Fruit fly (Drosophila melanogaster) whole organism, wandering third instar larva: ENCODE measurements around the gene Brms1.

ENCODE experiments used
- Abd-B ChIP-seq: fragments of >200 bp; optimal IDR thresholded peaks from 2 replicates; lab custom pipeline; 2017; ENCODE audit warnings: missing biosample characterization, missing genetic modification characterization
- CG32264 ChIP-seq: fragments of 200-800 bp; sonication (Bioruptor generic); optimal IDR thresholded peaks from 2 replicates; lab custom pipeline; 2016; ENCODE audit warnings: missing biosample characterization, missing genetic modification characterization
- CG9705 ChIP-seq: fragments of 200-800 bp; sonication (Bioruptor generic); optimal IDR thresholded peaks from 2 replicates; lab custom pipeline; 2018; ENCODE audit warnings: missing biosample characterization, mild to moderate bottlenecking, missing genetic modification characterization
- CrebA ChIP-seq: fragments of 200-800 bp; sonication (Bioruptor generic); optimal IDR thresholded peaks from 2 replicates; lab custom pipeline; 2016; ENCODE audit warnings: missing biosample characterization, mild to moderate bottlenecking, missing genetic modification characterization, borderline replicate concordance
- Dfd ChIP-seq: fragments of >200 bp; optimal IDR thresholded peaks from 2 replicates; lab custom pipeline; 2017; ENCODE audit warnings: missing biosample characterization, missing genetic modification characterization
- Dif ChIP-seq: fragments of 200-275, 200-300 bp; sonication (Bioruptor generic); optimal IDR thresholded peaks from 2 replicates; lab custom pipeline; 2018; ENCODE audit warnings: missing biosample characterization, missing genetic modification characterization; ENCODE audit not compliant: partially characterized antibody
- GATAd ChIP-seq: sonication (Bioruptor generic); optimal IDR thresholded peaks from 2 replicates; lab custom pipeline; 2016; ENCODE audit warnings: missing biosample characterization, missing genetic modification characterization
- HLH106 ChIP-seq: fragments of 200-800 bp; optimal IDR thresholded peaks from 3 replicates; lab custom pipeline; 2019; ENCODE audit warnings: missing biosample characterization, mild to moderate bottlenecking, missing genetic modification characterization, moderate library complexity
- Hnf4 ChIP-seq: fragments of 200-800 bp; sonication (Bioruptor generic); optimal IDR thresholded peaks from 2 replicates; lab custom pipeline; 2016; ENCODE audit warnings: missing biosample characterization, mild to moderate bottlenecking, missing genetic modification characterization
- Hr78 ChIP-seq: fragments of >200 bp; optimal IDR thresholded peaks from 2 replicates; lab custom pipeline; 2017; ENCODE audit warnings: missing biosample characterization, missing genetic modification characterization
- Hr83 ChIP-seq: fragments of 200-300 bp; sonication (Bioruptor generic); optimal IDR thresholded peaks from 2 replicates; lab custom pipeline; 2016; ENCODE audit warnings: missing biosample characterization, mild to moderate bottlenecking, missing genetic modification characterization, moderate library complexity; ENCODE audit not compliant: poor library complexity, severe bottlenecking
- Jra ChIP-seq: sonication (Bioruptor generic); optimal IDR thresholded peaks from 2 replicates; lab custom pipeline; 2016; ENCODE audit warnings: missing biosample characterization, missing genetic modification characterization
- Mio ChIP-seq: sonication (Bioruptor generic); optimal IDR thresholded peaks from 2 replicates; lab custom pipeline; 2016; ENCODE audit warnings: missing biosample characterization, missing genetic modification characterization
- Myc ChIP-seq: fragments of >200 bp; optimal IDR thresholded peaks from 2 replicates; lab custom pipeline; 2017
- N ChIP-seq: fragments of >200 bp; optimal IDR thresholded peaks from 2 replicates; lab custom pipeline; 2018; ENCODE audit warnings: missing biosample characterization, missing external identifiers, missing genetic modification characterization
- OdsH ChIP-seq: fragments of 200-800 bp; sonication (Bioruptor generic); optimal IDR thresholded peaks from 2 replicates; lab custom pipeline; 2016; ENCODE audit warnings: missing biosample characterization, mild to moderate bottlenecking, missing genetic modification characterization
- Rel ChIP-seq, 2 experiments: fragments of 200-800 bp; sonication (Bioruptor generic) in 1 of 2; optimal IDR thresholded peaks; 2 replicates in 1 of 2; 3 replicates in 1 of 2; lab custom pipeline; 2016 to 2019; ENCODE audit warnings: mild to moderate bottlenecking in 2 of 2, missing biosample characterization in 2 of 2, missing genetic modification characterization in 2 of 2, moderate library complexity in 1 of 2
- Sp1 ChIP-seq: fragments of 200-800 bp; sonication (Bioruptor generic); optimal IDR thresholded peaks from 3 replicates; lab custom pipeline; 2019; ENCODE audit warnings: missing biosample characterization, mild to moderate bottlenecking, missing genetic modification characterization, moderate library complexity
- Vsx2 ChIP-seq: fragments of 200-300, 225-300 bp; sonication (Bioruptor generic); optimal IDR thresholded peaks from 2 replicates; lab custom pipeline; 2018; ENCODE audit warnings: missing biosample characterization, missing genetic modification characterization; ENCODE audit not compliant: partially characterized antibody
- br ChIP-seq: fragments of 200-800 bp; sonication (Bioruptor generic); optimal IDR thresholded peaks from 2 replicates; lab custom pipeline; 2016; ENCODE audit warnings: missing biosample characterization, missing genetic modification characterization
- brk ChIP-seq: fragments of 200-800 bp; sonication (Bioruptor generic); optimal IDR thresholded peaks from 2 replicates; lab custom pipeline; 2016; ENCODE audit warnings: missing biosample characterization, mild to moderate bottlenecking, missing genetic modification characterization
- dl ChIP-seq, 2 experiments: fragments of 175-275, 200-275 bp in 1 of 2; fragments of 200-275 bp in 1 of 2; sonication (Bioruptor generic); optimal IDR thresholded peaks; lab custom pipeline; 2018; ENCODE audit warnings: mild to moderate bottlenecking in 2 of 2, missing biosample characterization in 2 of 2, missing genetic modification characterization in 2 of 2, moderate library complexity in 2 of 2; ENCODE audit not compliant: partially characterized antibody in 2 of 2, insufficient read depth in 1 of 2
- dmrt93B ChIP-seq: fragments of 200-800 bp; sonication (Bioruptor generic); optimal IDR thresholded peaks from 2 replicates; lab custom pipeline; 2018; ENCODE audit warnings: missing biosample characterization, mild to moderate bottlenecking, missing genetic modification characterization
- dsf ChIP-seq: sonication (Bioruptor generic); optimal IDR thresholded peaks from 2 replicates; lab custom pipeline; 2016; ENCODE audit warnings: missing biosample characterization, missing genetic modification characterization, borderline replicate concordance
- ey ChIP-seq: fragments of 200-800 bp; sonication (Bioruptor generic); optimal IDR thresholded peaks from 2 replicates; lab custom pipeline; 2016; ENCODE audit warnings: missing biosample characterization, missing genetic modification characterization
- foxo ChIP-seq, 2 experiments: fragments of 200-800 bp; sonication (Bioruptor generic); optimal IDR thresholded peaks; 2 replicates in 1 of 2; 3 replicates in 1 of 2; lab custom pipeline; 2016 to 2017; ENCODE audit warnings: missing biosample characterization in 2 of 2, missing genetic modification characterization in 2 of 2
- fru ChIP-seq: fragments of 200-800 bp; sonication (Bioruptor generic); optimal IDR thresholded peaks from 3 replicates; lab custom pipeline; 2016; ENCODE audit warnings: missing biosample characterization, mild to moderate bottlenecking, missing genetic modification characterization
- h ChIP-seq: fragments of 200-800 bp; sonication (Bioruptor generic); optimal IDR thresholded peaks from 3 replicates; lab custom pipeline; 2016; ENCODE audit warnings: missing biosample characterization, mild to moderate bottlenecking, missing genetic modification characterization
- jim ChIP-seq: fragments of 175-275, 200-325 bp; sonication (Bioruptor generic); optimal IDR thresholded peaks from 2 replicates; lab custom pipeline; 2016; ENCODE audit warnings: missing biosample characterization, mild to moderate bottlenecking, missing genetic modification characterization
- lola ChIP-seq: fragments of >200 bp; optimal IDR thresholded peaks from 2 replicates; lab custom pipeline; 2017; ENCODE audit warnings: missing biosample characterization, missing genetic modification characterization
- pan ChIP-seq: fragments of >200 bp; optimal IDR thresholded peaks from 2 replicates; lab custom pipeline; 2017
- psq ChIP-seq: fragments of 200-800 bp; sonication (Bioruptor generic); optimal IDR thresholded peaks from 3 replicates; lab custom pipeline; 2017; ENCODE audit warnings: missing biosample characterization, mild to moderate bottlenecking, missing genetic modification characterization, moderate library complexity
- rgr ChIP-seq: fragments of 200-800 bp; sonication (Bioruptor generic); optimal IDR thresholded peaks from 3 replicates; lab custom pipeline; 2016; ENCODE audit warnings: missing biosample characterization, mild to moderate bottlenecking, missing genetic modification characterization
- sage ChIP-seq: fragments of 200-800 bp; sonication (Bioruptor generic); optimal IDR thresholded peaks from 2 replicates; lab custom pipeline; 2016; ENCODE audit warnings: missing biosample characterization, mild to moderate bottlenecking, missing genetic modification characterization
- sv ChIP-seq: fragments of 200-800 bp; sonication (Bioruptor generic); optimal IDR thresholded peaks from 3 replicates; lab custom pipeline; 2016; ENCODE audit warnings: missing biosample characterization, missing genetic modification characterization
- tai ChIP-seq: sonication (Bioruptor generic); optimal IDR thresholded peaks from 2 replicates; lab custom pipeline; 2016; ENCODE audit warnings: missing biosample characterization, missing genetic modification characterization
- usp ChIP-seq: fragments of >200 bp; optimal IDR thresholded peaks from 2 replicates; lab custom pipeline; 2017; ENCODE audit warnings: missing biosample characterization, missing genetic modification characterization
- woc ChIP-seq: sonication (Bioruptor generic); optimal IDR thresholded peaks from 2 replicates; lab custom pipeline; 2016; ENCODE audit warnings: missing biosample characterization, mild to moderate bottlenecking, missing genetic modification characterization

The Brms1 gene

DNA sequence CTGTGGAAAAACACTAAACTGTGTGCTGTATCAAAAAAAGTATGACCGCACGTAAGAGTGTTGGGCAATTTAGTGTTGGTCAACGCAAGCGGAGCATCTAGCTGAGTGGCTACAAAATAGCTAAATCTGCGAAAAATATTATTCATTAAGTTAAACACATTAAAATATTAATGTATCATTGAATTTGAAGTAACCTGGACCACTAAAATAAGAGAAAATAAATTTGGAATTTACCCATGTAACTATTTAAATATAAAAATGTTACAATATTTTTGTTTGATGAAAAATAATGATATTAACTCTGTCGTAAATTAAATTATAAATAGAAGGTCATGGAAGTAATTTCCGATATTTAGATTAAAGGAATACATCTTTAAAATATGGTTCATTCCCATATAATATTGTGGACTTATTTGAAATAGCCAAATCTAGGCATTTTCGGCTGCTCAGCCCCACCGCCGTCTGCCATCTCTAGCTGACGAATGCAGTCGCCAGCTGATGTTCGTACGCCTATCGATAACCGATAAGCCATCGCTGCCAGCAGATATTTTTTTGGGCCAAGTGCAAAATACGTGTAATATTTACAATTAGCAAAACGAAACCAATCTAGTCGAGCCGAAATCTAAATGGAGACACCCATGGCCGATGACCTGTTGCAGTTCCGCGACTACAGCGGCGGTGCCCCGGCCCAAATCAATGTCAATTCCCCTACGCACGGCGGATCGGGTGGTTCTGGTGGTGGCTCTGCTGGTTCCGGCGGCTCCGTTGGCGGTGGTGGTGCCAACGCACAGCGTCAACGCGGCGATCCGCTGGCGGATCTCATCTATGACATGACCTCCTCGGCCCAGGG lies at the start of gene Brms1, which contains the start of gene CG4645:
Brms1 (minus strand) TSS at position 46 of the 850 bp plus-strand sequence.
CG4645 (plus strand) TSS at position 377 of the 850 bp plus-strand sequence.
- TF ChIP-seq lola (GFP tag; lab: Kevin White, UChicago), result no peak
- no peak for TF ChIP-seq Mio (GFP tag; lab: Kevin White, UChicago)
- peak in 1 of 2 experiments; percentile 70 for TF ChIP-seq foxo (GFP tag; optimal IDR thresholded peaks at IDR 0.05; lab: Kevin White, UChicago)
- peak; percentile 61 for TF ChIP-seq Hr83 (GFP tag; lab: Kevin White, UChicago)
- peak; percentile 30 for TF ChIP-seq br
- no peak for TF ChIP-seq Hnf4 (GFP tag; lab: Kevin White, UChicago)
- no peak for TF ChIP-seq usp (GFP tag; lab: Kevin White, UChicago)
- peak; percentile 91 for TF ChIP-seq Myc
- TF ChIP-seq sv (GFP tag; lab: Kevin White, UChicago), result peak; percentile 47
- TF ChIP-seq GATAd (GFP tag; lab: Kevin White, UChicago), result no peak
- TF ChIP-seq dmrt93B (GFP tag; lab: Kevin White, UChicago), result peak; percentile 57
- no peak for TF ChIP-seq Rel (GFP tag; optimal IDR thresholded peaks at IDR 0.05; lab: Kevin White, UChicago)
- peak; percentile 54 for TF ChIP-seq Rel (tag; optimal IDR thresholded peaks at IDR 0.05; lab: Kevin White, UChicago)
- TF ChIP-seq CG9705 (GFP tag; lab: Kevin White, UChicago), result peak; percentile 43
- peak; percentile 21 for TF ChIP-seq Jra
- peak; percentile 44 for TF ChIP-seq OdsH (GFP tag; lab: Kevin White, UChicago)
- TF ChIP-seq Sp1 (GFP tag; lab: Kevin White, UChicago), result peak; percentile 44
- TF ChIP-seq pan (lab: Kevin White, UChicago), result no peak
- peak; percentile 22 for TF ChIP-seq dsf (GFP tag; lab: Kevin White, UChicago)
- no peak for TF ChIP-seq N (GFP tag; lab: Kevin White, UChicago)
- no peak for TF ChIP-seq CrebA
- peak; percentile 66 for TF ChIP-seq HLH106 (tag; lab: Kevin White, UChicago)
- TF ChIP-seq Vsx2 (GFP tag; lab: Kevin White, UChicago), result no peak
- peak; percentile 49 for TF ChIP-seq rgr (GFP tag; lab: Kevin White, UChicago)
- peak; percentile 48 for TF ChIP-seq h (GFP tag; lab: Kevin White, UChicago)
- TF ChIP-seq woc (GFP tag; lab: Kevin White, UChicago), result peak; percentile 57
- TF ChIP-seq psq (GFP tag; lab: Kevin White, UChicago), result peak; percentile 60
- no peak for TF ChIP-seq tai (GFP tag; lab: Kevin White, UChicago)
- TF ChIP-seq dl (GFP tag; optimal IDR thresholded peaks at IDR 0.05; lab: Kevin White, UChicago; ENCODE audit: insufficient read depth in 1 of 2, partially characterized antibody in 2 of 2), result no peak
- TF ChIP-seq CG32264, result no peak
- no peak for TF ChIP-seq sage (GFP tag; lab: Kevin White, UChicago)
- TF ChIP-seq Hr78, result no peak
- no peak for TF ChIP-seq Abd-B
- no peak for TF ChIP-seq brk (GFP tag; lab: Kevin White, UChicago)
- TF ChIP-seq jim, result no peak
- peak; percentile 54 for TF ChIP-seq fru
- no peak for TF ChIP-seq Dfd (GFP tag; lab: Kevin White, UChicago)
- peak; percentile 39 for TF ChIP-seq ey (GFP tag; lab: Kevin White, UChicago)
- TF ChIP-seq Dif (GFP tag; lab: Kevin White, UChicago), result no peak
- TF ChIP-seq, all 38 proteins: peak for 19

dm6 chrX:12958920-12959319 lies 49.5 kb upstream of the Brms1 start, which contains the start of gene CG32642:
Gene CG32642 (plus strand): TSS chrX:12959220.
- TF ChIP-seq usp (GFP tag; lab: Kevin White, UChicago) (no peak), br (no peak), sv (GFP tag; lab: Kevin White, UChicago) (no peak), Hnf4 (GFP tag; lab: Kevin White, UChicago) (no peak), Jra (no peak), dmrt93B (GFP tag; lab: Kevin White, UChicago) (no peak), N (GFP tag; lab: Kevin White, UChicago) (no peak), foxo (GFP tag; optimal IDR thresholded peaks at IDR 0.05; lab: Kevin White, UChicago) (no peak), CrebA (no peak), Myc (no peak), CG9705 (GFP tag; lab: Kevin White, UChicago) (no peak), sage (GFP tag; lab: Kevin White, UChicago) (no peak), Hr78 (no peak), HLH106 (tag; lab: Kevin White, UChicago) (no peak), GATAd (GFP tag; lab: Kevin White, UChicago) (no peak), psq (GFP tag; lab: Kevin White, UChicago) (no peak), brk (GFP tag; lab: Kevin White, UChicago) (no peak), Dfd (GFP tag; lab: Kevin White, UChicago) (no peak), jim (no peak)
